Fruit fly (Drosophila melanogaster): ENCODE results near the gene eIF2A.

Gene eIF2A

DNA sequence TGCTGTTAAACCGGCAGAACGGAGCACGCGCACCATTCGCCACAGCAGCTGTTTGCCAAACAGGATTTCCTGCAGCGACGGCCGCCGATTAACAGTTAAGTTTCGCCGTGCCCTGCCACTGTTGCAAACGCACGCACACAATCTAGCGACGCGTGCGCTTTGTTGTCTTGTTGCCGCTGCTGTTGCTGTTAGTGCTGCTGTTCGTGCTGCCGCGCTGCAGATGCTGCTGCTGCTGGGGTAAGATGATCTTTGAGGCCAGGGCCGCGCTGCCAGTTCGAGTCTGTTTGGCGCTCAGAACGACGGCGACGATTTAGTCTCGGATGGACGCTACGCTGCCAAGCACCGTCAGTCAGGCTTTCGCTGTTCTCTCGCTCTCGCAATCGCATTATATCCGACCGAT, 16.0 kb upstream of the eIF2A start, which contains the start of gene eg (continued):
- TF ChIP-seq scrt (GFP tag; optimal IDR thresholded peaks at IDR 0.05) = no peak
- no peak for TF ChIP-seq CG7928 (GFP tag; optimal IDR thresholded peaks at IDR 0.05)
- TF ChIP-seq phol (tag; optimal IDR thresholded peaks at IDR 0.05) = no peak
- no peak for TF ChIP-seq CG1603 (tag; optimal IDR thresholded peaks at IDR 0.05)
- peak; percentile 47 for TF ChIP-seq zf30C (GFP tag; optimal IDR thresholded peaks at IDR 0.05)
- TF ChIP-seq sisA (GFP tag; IDR thresholded peaks at IDR 0.05) = no peak
- TF ChIP-seq zfh1 (GFP tag; IDR thresholded peaks at IDR 0.05) = 0 out of 3 replicates have a peak, but pooled peaks have one; percentile 0
- no peak for TF ChIP-seq pzg (GFP tag; optimal IDR thresholded peaks at IDR 0.05)
- no peak for TF ChIP-seq CG31224 (GFP tag; IDR thresholded peaks at IDR 0.05)
- no peak for TF ChIP-seq CG14710 (tag; optimal IDR thresholded peaks at IDR 0.05)
- no peak for TF ChIP-seq CG10321 (GFP tag; IDR thresholded peaks at IDR 0.05)
- TF ChIP-seq CG9797 (GFP tag; optimal IDR thresholded peaks at IDR 0.05) = no peak
- peak; percentile 20 for TF ChIP-seq CG15696 (tag; optimal IDR thresholded peaks at IDR 0.05)
- TF ChIP-seq CG9437 (GFP tag; optimal IDR thresholded peaks at IDR 0.05) = no peak
- no peak for TF ChIP-seq CG4820 (GFP tag; optimal IDR thresholded peaks at IDR 0.05)
- TF ChIP-seq esg (GFP tag; conservative IDR thresholded peaks at IDR 0.05) = 0 out of 2 replicates have a peak, but pooled peaks have one; percentile 1
- TF ChIP-seq B-H2 (GFP tag; optimal IDR thresholded peaks at IDR 0.05) = no peak
- no peak for TF ChIP-seq Oli (tag; optimal IDR thresholded peaks at IDR 0.05)
- TF ChIP-seq HLHmδ (GFP tag; optimal IDR thresholded peaks at IDR 0.05) = peak; percentile 89
- TF ChIP-seq bowl (GFP tag; IDR thresholded peaks at IDR 0.05) = no peak
- TF ChIP-seq ewg (GFP tag; optimal IDR thresholded peaks at IDR 0.05) = peak; percentile 10
- no peak for TF ChIP-seq Neu2 (GFP tag; optimal IDR thresholded peaks at IDR 0.05; ENCODE audit: borderline replicate concordance)
- TF ChIP-seq repo (GFP tag; optimal IDR thresholded peaks at IDR 0.05) = no peak
- no peak for TF ChIP-seq Bgb (GFP tag; IDR thresholded peaks at IDR 0.05; ENCODE audit: partially characterized antibody)
- no peak for TF ChIP-seq CG10267 (tag; optimal IDR thresholded peaks at IDR 0.05)
- TF ChIP-seq CkIIα-i1 (GFP tag; IDR thresholded peaks at IDR 0.05) = no peak
- peak; percentile 29 for TF ChIP-seq odd (GFP tag; optimal IDR thresholded peaks at IDR 0.05)
- no peak for TF ChIP-seq bigmax (GFP tag; optimal IDR thresholded peaks at IDR 0.05)
- no peak for TF ChIP-seq slbo (GFP tag; IDR thresholded peaks at IDR 0.05)
- no peak for TF ChIP-seq CG11560 (tag; IDR thresholded peaks at IDR 0.05)
- TF ChIP-seq CG34224 (GFP tag; IDR thresholded peaks at IDR 0.05; ENCODE audit: partially characterized antibody) = no peak
- TF ChIP-seq gsb (GFP tag; IDR thresholded peaks at IDR 0.05) = no peak
- TF ChIP-seq NK7.1 (GFP tag; optimal IDR thresholded peaks at IDR 0.05) = no peak
- TF ChIP-seq HLH3B (GFP tag; IDR thresholded peaks at IDR 0.05) = 0 out of 2 replicates have a peak, but pooled peaks have one; percentile 1
- TF ChIP-seq ato (GFP tag; IDR thresholded peaks at IDR 0.05; ENCODE audit: partially characterized antibody) = no peak
- no peak for TF ChIP-seq Atf3 (GFP tag; optimal IDR thresholded peaks at IDR 0.05)
- no peak for TF ChIP-seq sc (optimal IDR thresholded peaks at IDR 0.05)
- TF ChIP-seq sc (GFP tag; optimal IDR thresholded peaks at IDR 0.05) = no peak
- no peak for TF ChIP-seq Gug (GFP tag; IDR thresholded peaks at IDR 0.05)
- TF ChIP-seq CG6813 (GFP tag; optimal IDR thresholded peaks at IDR 0.05) = no peak
- no peak for TF ChIP-seq CG12155 (GFP tag; optimal IDR thresholded peaks at IDR 0.05)
- no peak for TF ChIP-seq CG18476 (GFP tag; optimal IDR thresholded peaks at IDR 0.05)
- peak; percentile 14 for TF ChIP-seq jing (GFP tag; optimal IDR thresholded peaks at IDR 0.05)
- TF ChIP-seq CG32772 (GFP tag; IDR thresholded peaks at IDR 0.05) = no peak
- peak; percentile 26; the same call in 1 of the 2 replicates for TF ChIP-seq amos (GFP tag; IDR thresholded peaks at IDR 0.05; ENCODE audit: partially characterized antibody)
- no peak for TF ChIP-seq CG32767 (GFP tag; IDR thresholded peaks at IDR 0.05)
- TF ChIP-seq CG2678 (tag; optimal IDR thresholded peaks at IDR 0.05) = no peak
- TF ChIP-seq fd102C (GFP tag; optimal IDR thresholded peaks at IDR 0.05) = no peak
- no peak for TF ChIP-seq pb (GFP tag; optimal IDR thresholded peaks at IDR 0.05)
- peak; percentile 74; the same call in 2 of the 3 replicates for TF ChIP-seq CG6175 (GFP tag; IDR thresholded peaks at IDR 0.05)
